Worm (Caenorhabditis elegans) whole organism, midembryonic: ENCODE measurements around the gene svh-1.

Experiments used
- T22C8.4 ChIP-seq: fragments of 200-800 bp; sonication (Bioruptor generic); IDR thresholded peaks from 2 replicates; pipeline ENCODE4 v1.3.6; 2022; ENCODE audit warnings: missing genetic modification characterization, missing compliant biosample characterization
- cog-1 ChIP-seq: sonication (generic microtip); optimal IDR thresholded peaks from 2 replicates; lab custom pipeline; 2016; ENCODE audit warnings: missing genetic modification characterization, missing compliant biosample characterization
- klf-2 ChIP-seq: fragments of 200-800 bp; sonication (Bioruptor generic); conservative IDR thresholded peaks from 2 replicates; pipeline ENCODE4 v1.3.6; 2022; ENCODE audit warnings: missing genetic modification reagents, missing genetic modification characterization, missing compliant biosample characterization

DNA sequence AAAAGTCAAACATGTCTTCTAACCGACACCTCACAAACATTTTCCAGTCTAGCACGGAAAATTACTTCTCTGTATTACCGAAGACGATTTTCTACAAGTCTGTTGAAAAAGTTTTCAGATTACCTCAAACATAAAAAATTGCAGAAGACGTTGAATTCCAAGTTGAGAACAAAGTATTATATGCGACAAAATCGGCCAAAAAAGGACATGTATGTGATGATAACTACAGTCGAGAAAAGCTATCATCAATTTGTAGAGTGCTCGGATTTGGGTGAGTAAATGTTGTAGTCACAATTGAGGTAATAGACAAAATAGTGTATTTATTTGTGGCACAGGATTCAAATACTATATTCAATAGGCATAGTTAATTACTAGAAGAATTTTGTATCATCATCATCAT, 2.4 kb downstream of the svh-1 start:
- TF ChIP-seq cog-1 (tag; lab: Kevin White, UChicago) (no peak), klf-2 (GFP tag; lab: Robert Waterston, UW) (no peak), T22C8.4 (GFP tag; lab: Robert Waterston, UW) (no peak)
